Worm (Caenorhabditis elegans): ENCODE results near the gene srsx-21.

DNA sequence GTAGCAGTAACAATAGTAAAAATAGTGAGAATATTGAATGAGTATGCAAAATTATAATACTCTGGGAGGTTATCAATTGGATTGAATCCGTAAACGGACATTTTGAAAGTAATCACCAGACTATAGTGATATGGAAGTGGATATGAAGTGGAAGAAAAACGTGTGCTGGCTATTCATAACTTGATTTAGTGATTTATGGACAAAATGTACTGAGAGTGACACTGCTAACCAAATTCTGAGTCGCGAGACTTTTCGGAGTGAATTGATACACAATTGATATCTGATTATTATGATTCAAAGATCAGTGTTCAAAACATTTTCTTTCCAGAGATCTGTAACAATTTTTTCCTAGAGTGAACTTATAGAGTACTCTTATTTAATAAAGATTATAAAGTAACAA, 1.8 kb upstream of the srsx-21 start, which contains the start of gene sru-38:
- TF ChIP-seq K02D7.2 (tag; optimal IDR thresholded peaks at IDR 0.05) (no peak), unc-3 (GFP tag; conservative IDR thresholded peaks at IDR 0.05) (no peak), unc-3 (tag; optimal IDR thresholded peaks at IDR 0.05) (no peak), pat-9 (tag; optimal IDR thresholded peaks at IDR 0.05) (no peak), unc-55 (GFP tag; optimal IDR thresholded peaks at IDR 0.05) (no peak), tbx-7 (tag; optimal IDR thresholded peaks at IDR 0.05) (no peak), ceh-31 (tag; optimal IDR thresholded peaks at IDR 0.05) (no peak), lin-11 (tag; optimal IDR thresholded peaks at IDR 0.05) (no peak), ets-4 (tag; optimal IDR thresholded peaks at IDR 0.05) (no peak), nhr-232 (tag; optimal IDR thresholded peaks at IDR 0.05) (no peak), pha-4 (tag; optimal IDR thresholded peaks at IDR 0.05) (no peak), ceh-14 (tag; optimal IDR thresholded peaks at IDR 0.05) (no peak), ceh-9 (tag; optimal IDR thresholded peaks at IDR 0.05) (no peak), pag-3 (tag; optimal IDR thresholded peaks at IDR 0.05; ENCODE audit: borderline replicate concordance) (no peak), ama-1 (optimal IDR thresholded peaks at IDR 0.05) (no peak)
